Worm (Caenorhabditis elegans) whole organism, L2 larva: ENCODE data around the gene K01F9.2.

Experiments
- F13H6.1 ChIP-seq: sonication (generic microtip); optimal IDR thresholded peaks from 2 replicates; lab custom pipeline; 2016; ENCODE audit warnings: missing genetic modification characterization, missing compliant biosample characterization
- R02D3.7 ChIP-seq: fragments of 150-350 bp; optimal IDR thresholded peaks from 2 replicates; lab custom pipeline; 2014; ENCODE audit warnings: missing biosample characterization, missing genetic modification characterization
- blmp-1 ChIP-seq: sonication (generic microtip); optimal IDR thresholded peaks from 2 replicates; lab custom pipeline; 2017; ENCODE audit warnings: missing genetic modification characterization, mild to moderate bottlenecking, missing compliant biosample characterization, antibody characterized with exemption, moderate library complexity; ENCODE audit not compliant: insufficient read depth
- elt-3 ChIP-seq: sonication (generic microtip); optimal IDR thresholded peaks from 2 replicates; lab custom pipeline; 2017; ENCODE audit warnings: missing biosample characterization, missing genetic modification characterization
- lin-11 ChIP-seq: fragments of 150-350 bp; sonication (generic microtip); optimal IDR thresholded peaks from 2 replicates; lab custom pipeline; 2014; ENCODE audit warnings: missing biosample characterization, missing genetic modification characterization, inconsistent platforms, mixed read lengths
- lin-39 ChIP-seq: fragments of 150-350 bp; optimal IDR thresholded peaks from 2 replicates; lab custom pipeline; 2014; ENCODE audit warnings: missing biosample characterization, missing genetic modification reagents, missing genetic modification characterization
- nhr-11 ChIP-seq: fragments of 150-350 bp; optimal IDR thresholded peaks from 2 replicates; lab custom pipeline; 2014; ENCODE audit warnings: missing biosample characterization, missing genetic modification characterization
- nhr-237 ChIP-seq: fragments of 150-350 bp; optimal IDR thresholded peaks from 2 replicates; lab custom pipeline; 2014; ENCODE audit warnings: missing biosample characterization, missing genetic modification characterization
- peb-1 ChIP-seq: fragments of 150-350 bp; optimal IDR thresholded peaks from 2 replicates; lab custom pipeline; 2014; ENCODE audit warnings: missing biosample characterization, missing genetic modification characterization
- skn-1 ChIP-seq: sonication (generic microtip); optimal IDR thresholded peaks from 2 replicates; lab custom pipeline; 2017; ENCODE audit warnings: missing biosample characterization, missing genetic modification characterization
- unc-39 ChIP-seq: fragments of 150-350 bp; optimal IDR thresholded peaks from 2 replicates; lab custom pipeline; 2014; ENCODE audit warnings: missing biosample characterization, missing genetic modification characterization
- unc-62 ChIP-seq: fragments of 150-350 bp; optimal IDR thresholded peaks from 2 replicates; lab custom pipeline; 2014; ENCODE audit warnings: missing biosample characterization, missing genetic modification reagents, missing genetic modification characterization
- ztf-1 ChIP-seq: fragments of 200-800 bp; sonication (Bioruptor generic); conservative IDR thresholded peaks from 2 replicates; pipeline ENCODE4 v1.3.6; 2022; ENCODE audit warnings: missing genetic modification characterization, missing compliant biosample characterization

DNA sequence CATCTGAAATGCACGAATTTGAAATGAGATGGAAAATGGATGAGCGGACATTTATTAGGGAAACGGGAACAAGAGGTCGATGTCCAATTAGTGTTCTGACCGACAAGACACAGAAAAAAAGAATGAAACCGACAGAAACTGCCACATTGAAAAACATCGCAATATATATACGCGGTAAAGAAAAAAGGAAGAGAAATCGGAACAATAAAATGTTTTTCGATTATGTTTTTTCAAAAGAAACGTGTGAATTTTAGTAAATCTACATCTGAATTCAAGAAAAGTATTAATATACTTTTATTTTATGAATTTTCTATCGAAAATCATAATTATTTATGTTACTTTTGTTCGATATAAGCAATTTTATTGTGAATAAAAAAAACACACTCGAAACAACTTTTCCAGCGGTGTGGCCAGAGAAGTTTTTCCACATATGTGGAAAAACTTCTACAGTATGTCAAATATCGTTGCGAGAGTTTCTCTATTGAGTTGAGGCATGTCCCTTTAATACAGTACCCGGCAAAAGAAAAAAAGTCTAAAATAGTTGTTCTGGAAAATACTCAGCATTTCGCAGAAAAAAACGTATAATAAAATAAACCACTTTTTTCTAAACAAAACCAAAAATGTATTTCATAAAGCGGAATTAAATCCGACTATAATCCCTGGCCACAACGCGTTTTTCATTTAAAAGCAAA lies 45.7 kb downstream of the K01F9.2 start, which contains the start of gene F44E2.10:
- TF ChIP-seq peb-1 (no peak), nhr-237 (tag; lab: Kevin White, UChicago) (no peak), nhr-11 (tag; lab: Kevin White, UChicago) (no peak), R02D3.7 (tag; lab: Kevin White, UChicago) (no peak), ztf-1 (no peak), skn-1 (tag; lab: Kevin White, UChicago) (no peak), lin-11 (tag; lab: Kevin White, UChicago) (no peak), elt-3 (tag; lab: Kevin White, UChicago) (no peak), unc-62 (GFP tag; lab: Kevin White, UChicago) (no peak), F13H6.1 (tag; lab: Kevin White, UChicago) (no peak), unc-39 (tag; lab: Kevin White, UChicago) (no peak), lin-39 (no peak), blmp-1 (tag; lab: Kevin White, UChicago) (no peak)
